Worm (Caenorhabditis elegans) whole organism, midembryonic: Measurements from ENCODE around the gene kle-2.

Experiments
- flt-1 ChIP-seq: fragments of 200-800 bp; sonication (Bioruptor generic); IDR thresholded peaks from 2 replicates; pipeline ENCODE4 v1.3.6; 2022; ENCODE audit warnings: missing genetic modification characterization, missing compliant biosample characterization
- med-1 ChIP-seq: sonication (generic microtip); optimal IDR thresholded peaks from 2 replicates; lab custom pipeline; 2017; ENCODE audit warnings: missing genetic modification characterization, mild to moderate bottlenecking, missing compliant biosample characterization, antibody characterized with exemption, missing genetic modification reagents; ENCODE audit not compliant: insufficient read depth
- tab-1 ChIP-seq: fragments of 200-800 bp; sonication (Bioruptor generic); IDR thresholded peaks from 2 replicates; pipeline ENCODE4 v1.3.6; 2022; ENCODE audit warnings: missing genetic modification characterization, missing compliant biosample characterization
- ztf-29 ChIP-seq: fragments of 200-800 bp; sonication (Bioruptor generic); IDR thresholded peaks from 2 replicates; pipeline ENCODE4 v1.3.6; 2022; ENCODE audit warnings: missing genetic modification reagents, missing genetic modification characterization, missing compliant biosample characterization

ce11 chrIII:7937548-7937947 is 4.0 kb upstream of the kle-2 start, which contains the start of gene C29E4.10:
- TF ChIP-seq tab-1 (no peak), ztf-29 (GFP tag; lab: Robert Waterston, UW) (no peak), med-1 (GFP tag; lab: Kevin White, UChicago) (no peak), flt-1 (no peak)
